Worm (Caenorhabditis elegans) whole organism, L4 larva: Measurements from ENCODE around the gene C16C8.25.
A peak's percentile ranks its signal among the peaks of the same experiment; 100 is the strongest.

Source experiments
- R02D3.7 ChIP-seq: fragments of 150-350 bp; sonication (generic microtip); optimal IDR thresholded peaks from 3 replicates; lab custom pipeline; 2014; ENCODE audit warnings: missing biosample characterization, missing genetic modification characterization
- aha-1 ChIP-seq: fragments of 150-350 bp; peaks from one replicate; lab custom pipeline; 2014; ENCODE audit warnings: missing biosample characterization, missing genetic modification characterization
- attf-4 ChIP-seq: sonication (generic microtip); optimal IDR thresholded peaks from 3 replicates; lab custom pipeline; 2017; ENCODE audit warnings: missing biosample characterization, missing genetic modification characterization
- ces-1 ChIP-seq: fragments of 150-350 bp; sonication (generic microtip); optimal IDR thresholded peaks from 4 replicates; lab custom pipeline; 2014; ENCODE audit warnings: missing biosample characterization, missing genetic modification reagents, missing genetic modification characterization
- cey-2 ChIP-seq: sonication (generic microtip); optimal IDR thresholded peaks from 3 replicates; lab custom pipeline; 2017; ENCODE audit warnings: missing genetic modification characterization, mild to moderate bottlenecking, missing compliant biosample characterization, antibody characterized with exemption, borderline replicate concordance; ENCODE audit not compliant: insufficient read depth
- dmd-8 ChIP-seq: fragments of 200-800 bp; sonication (Bioruptor generic); IDR thresholded peaks from 2 replicates; pipeline ENCODE4 v1.3.6; 2022; ENCODE audit warnings: missing genetic modification characterization, missing compliant biosample characterization
- nhr-237 ChIP-seq: sonication (generic microtip); optimal IDR thresholded peaks from 2 replicates; lab custom pipeline; 2017; ENCODE audit warnings: missing biosample characterization, missing genetic modification characterization
- nhr-76 ChIP-seq: fragments of 150-350 bp; optimal IDR thresholded peaks from 2 replicates; lab custom pipeline; 2014; ENCODE audit warnings: missing biosample characterization, missing genetic modification characterization

ce11 chrII:3482231-3482630 lies 33.2 kb downstream of the C16C8.25 start, which contains the start of gene smu-2:
- TF ChIP-seq R02D3.7 (tag; lab: Kevin White, UChicago) (no peak), cey-2 (tag; lab: Kevin White, UChicago) (no peak), dmd-8 (no peak), nhr-237 (tag; lab: Kevin White, UChicago) (no peak), aha-1 (tag; lab: Kevin White, UChicago) (peak; percentile 95), ces-1 (peak; percentile 74), nhr-76 (tag; lab: Kevin White, UChicago) (no peak), attf-4 (no peak)
